Fruit fly (Drosophila melanogaster) whole organism, wandering third instar larva: ENCODE measurements around the gene CG34310.

ENCODE experiments used
- Abd-B ChIP-seq: fragments of >200 bp; optimal IDR thresholded peaks from 2 replicates; lab custom pipeline; 2017; ENCODE audit warnings: missing biosample characterization, missing genetic modification characterization
- Dfd ChIP-seq: fragments of >200 bp; optimal IDR thresholded peaks from 2 replicates; lab custom pipeline; 2017; ENCODE audit warnings: missing biosample characterization, missing genetic modification characterization
- Dif ChIP-seq: fragments of 200-275, 200-300 bp; sonication (Bioruptor generic); optimal IDR thresholded peaks from 2 replicates; lab custom pipeline; 2018; ENCODE audit warnings: missing biosample characterization, missing genetic modification characterization; ENCODE audit not compliant: partially characterized antibody
- GATAd ChIP-seq: sonication (Bioruptor generic); optimal IDR thresholded peaks from 2 replicates; lab custom pipeline; 2016; ENCODE audit warnings: missing biosample characterization, missing genetic modification characterization
- HLH106 ChIP-seq: fragments of 200-800 bp; optimal IDR thresholded peaks from 3 replicates; lab custom pipeline; 2019; ENCODE audit warnings: missing biosample characterization, mild to moderate bottlenecking, missing genetic modification characterization, moderate library complexity
- Hr83 ChIP-seq: fragments of 200-300 bp; sonication (Bioruptor generic); optimal IDR thresholded peaks from 2 replicates; lab custom pipeline; 2016; ENCODE audit warnings: missing biosample characterization, mild to moderate bottlenecking, missing genetic modification characterization, moderate library complexity; ENCODE audit not compliant: poor library complexity, severe bottlenecking
- Mio ChIP-seq: sonication (Bioruptor generic); optimal IDR thresholded peaks from 2 replicates; lab custom pipeline; 2016; ENCODE audit warnings: missing biosample characterization, missing genetic modification characterization
- Myc ChIP-seq: fragments of >200 bp; optimal IDR thresholded peaks from 2 replicates; lab custom pipeline; 2017
- N ChIP-seq: fragments of >200 bp; optimal IDR thresholded peaks from 2 replicates; lab custom pipeline; 2018; ENCODE audit warnings: missing biosample characterization, missing external identifiers, missing genetic modification characterization
- OdsH ChIP-seq: fragments of 200-800 bp; sonication (Bioruptor generic); optimal IDR thresholded peaks from 2 replicates; lab custom pipeline; 2016; ENCODE audit warnings: missing biosample characterization, mild to moderate bottlenecking, missing genetic modification characterization
- Rel ChIP-seq, 2 experiments: fragments of 200-800 bp; sonication (Bioruptor generic) in 1 of 2; optimal IDR thresholded peaks; 2 replicates in 1 of 2; 3 replicates in 1 of 2; lab custom pipeline; 2016 to 2019; ENCODE audit warnings: mild to moderate bottlenecking in 2 of 2, missing biosample characterization in 2 of 2, missing genetic modification characterization in 2 of 2, moderate library complexity in 1 of 2
- Vsx2 ChIP-seq: fragments of 200-300, 225-300 bp; sonication (Bioruptor generic); optimal IDR thresholded peaks from 2 replicates; lab custom pipeline; 2018; ENCODE audit warnings: missing biosample characterization, missing genetic modification characterization; ENCODE audit not compliant: partially characterized antibody
- br ChIP-seq: fragments of 200-800 bp; sonication (Bioruptor generic); optimal IDR thresholded peaks from 2 replicates; lab custom pipeline; 2016; ENCODE audit warnings: missing biosample characterization, missing genetic modification characterization
- brk ChIP-seq: fragments of 200-800 bp; sonication (Bioruptor generic); optimal IDR thresholded peaks from 2 replicates; lab custom pipeline; 2016; ENCODE audit warnings: missing biosample characterization, mild to moderate bottlenecking, missing genetic modification characterization
- dl ChIP-seq, 2 experiments: fragments of 175-275, 200-275 bp in 1 of 2; fragments of 200-275 bp in 1 of 2; sonication (Bioruptor generic); optimal IDR thresholded peaks; lab custom pipeline; 2018; ENCODE audit warnings: mild to moderate bottlenecking in 2 of 2, missing biosample characterization in 2 of 2, missing genetic modification characterization in 2 of 2, moderate library complexity in 2 of 2; ENCODE audit not compliant: partially characterized antibody in 2 of 2, insufficient read depth in 1 of 2
- dmrt93B ChIP-seq: fragments of 200-800 bp; sonication (Bioruptor generic); optimal IDR thresholded peaks from 2 replicates; lab custom pipeline; 2018; ENCODE audit warnings: missing biosample characterization, mild to moderate bottlenecking, missing genetic modification characterization
- dsf ChIP-seq: sonication (Bioruptor generic); optimal IDR thresholded peaks from 2 replicates; lab custom pipeline; 2016; ENCODE audit warnings: missing biosample characterization, missing genetic modification characterization, borderline replicate concordance
- ey ChIP-seq: fragments of 200-800 bp; sonication (Bioruptor generic); optimal IDR thresholded peaks from 2 replicates; lab custom pipeline; 2016; ENCODE audit warnings: missing biosample characterization, missing genetic modification characterization
- foxo ChIP-seq, 2 experiments: fragments of 200-800 bp; sonication (Bioruptor generic); optimal IDR thresholded peaks; 2 replicates in 1 of 2; 3 replicates in 1 of 2; lab custom pipeline; 2016 to 2017; ENCODE audit warnings: missing biosample characterization in 2 of 2, missing genetic modification characterization in 2 of 2
- fru ChIP-seq: fragments of 200-800 bp; sonication (Bioruptor generic); optimal IDR thresholded peaks from 3 replicates; lab custom pipeline; 2016; ENCODE audit warnings: missing biosample characterization, mild to moderate bottlenecking, missing genetic modification characterization
- h ChIP-seq: fragments of 200-800 bp; sonication (Bioruptor generic); optimal IDR thresholded peaks from 3 replicates; lab custom pipeline; 2016; ENCODE audit warnings: missing biosample characterization, mild to moderate bottlenecking, missing genetic modification characterization
- jim ChIP-seq: fragments of 175-275, 200-325 bp; sonication (Bioruptor generic); optimal IDR thresholded peaks from 2 replicates; lab custom pipeline; 2016; ENCODE audit warnings: missing biosample characterization, mild to moderate bottlenecking, missing genetic modification characterization
- lola ChIP-seq: fragments of >200 bp; optimal IDR thresholded peaks from 2 replicates; lab custom pipeline; 2017; ENCODE audit warnings: missing biosample characterization, missing genetic modification characterization
- psq ChIP-seq: fragments of 200-800 bp; sonication (Bioruptor generic); optimal IDR thresholded peaks from 3 replicates; lab custom pipeline; 2017; ENCODE audit warnings: missing biosample characterization, mild to moderate bottlenecking, missing genetic modification characterization, moderate library complexity
- rgr ChIP-seq: fragments of 200-800 bp; sonication (Bioruptor generic); optimal IDR thresholded peaks from 3 replicates; lab custom pipeline; 2016; ENCODE audit warnings: missing biosample characterization, mild to moderate bottlenecking, missing genetic modification characterization
- sv ChIP-seq: fragments of 200-800 bp; sonication (Bioruptor generic); optimal IDR thresholded peaks from 3 replicates; lab custom pipeline; 2016; ENCODE audit warnings: missing biosample characterization, missing genetic modification characterization
- tai ChIP-seq: sonication (Bioruptor generic); optimal IDR thresholded peaks from 2 replicates; lab custom pipeline; 2016; ENCODE audit warnings: missing biosample characterization, missing genetic modification characterization
- usp ChIP-seq: fragments of >200 bp; optimal IDR thresholded peaks from 2 replicates; lab custom pipeline; 2017; ENCODE audit warnings: missing biosample characterization, missing genetic modification characterization

The CG34310 gene

dm6 chr2L:6663562-6664051 lies at the start of gene CG34310, which contains the start of the genes CG13771 and cup:
CG34310 (plus strand) TSS chr2L:6663664.
CG13771 (minus strand) TSS chr2L:6663612.
cup (plus strand) TSS chr2L:6663664.
- TF ChIP-seq Dfd (GFP tag; lab: Kevin White, UChicago) (no peak), fru (GFP tag; lab: Kevin White, UChicago) (no peak), psq (GFP tag; lab: Kevin White, UChicago) (peak; percentile 41), jim (GFP tag; lab: Kevin White, UChicago) (no peak), tai (no peak), Mio (GFP tag; lab: Kevin White, UChicago) (no peak), Rel (GFP tag; optimal IDR thresholded peaks at IDR 0.05; lab: Kevin White, UChicago) (no peak), Rel (tag; optimal IDR thresholded peaks at IDR 0.05; lab: Kevin White, UChicago) (no peak)

DNA sequence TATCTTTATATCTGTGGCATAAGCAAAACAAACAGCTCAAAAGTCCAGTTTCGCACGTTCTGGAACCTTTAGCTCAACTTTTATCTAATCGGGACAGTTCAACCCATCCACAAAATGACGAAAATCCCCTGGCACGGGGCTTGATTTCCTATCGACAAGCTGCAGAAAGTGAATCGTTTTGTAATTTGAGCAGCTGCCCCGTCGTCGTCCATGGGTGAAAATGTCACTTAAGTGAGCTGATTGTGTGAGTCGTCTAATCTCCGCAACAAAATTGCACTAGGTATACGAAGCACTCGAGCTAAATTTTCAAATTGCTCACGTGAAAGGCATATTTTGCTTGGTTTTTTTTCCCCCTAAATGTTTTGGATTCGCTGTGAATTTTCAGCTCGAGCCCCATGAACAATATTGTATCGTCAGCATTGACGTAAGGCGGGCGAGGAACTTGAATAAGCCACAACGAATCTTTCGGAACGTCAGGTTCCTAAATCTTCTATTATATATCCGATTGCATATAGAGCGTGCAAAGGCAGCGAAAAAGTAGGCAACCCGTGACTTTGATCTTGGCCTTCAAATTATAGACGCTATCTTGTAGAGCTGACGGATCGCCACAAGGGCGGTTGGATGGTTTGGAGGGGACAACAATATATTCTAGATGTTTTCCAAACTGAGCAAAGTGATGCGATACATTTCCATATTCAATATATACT lies 49.1 kb upstream of the CG34310 start:
- TF ChIP-seq ey (GFP tag; lab: Kevin White, UChicago) = no peak
- peak; percentile 2 for TF ChIP-seq h
- no peak for TF ChIP-seq Rel (GFP tag; optimal IDR thresholded peaks at IDR 0.05; lab: Kevin White, UChicago)
- TF ChIP-seq Rel (tag; optimal IDR thresholded peaks at IDR 0.05; lab: Kevin White, UChicago) = peak; percentile 82
- no peak for TF ChIP-seq Dif (GFP tag; lab: Kevin White, UChicago)

DNA sequence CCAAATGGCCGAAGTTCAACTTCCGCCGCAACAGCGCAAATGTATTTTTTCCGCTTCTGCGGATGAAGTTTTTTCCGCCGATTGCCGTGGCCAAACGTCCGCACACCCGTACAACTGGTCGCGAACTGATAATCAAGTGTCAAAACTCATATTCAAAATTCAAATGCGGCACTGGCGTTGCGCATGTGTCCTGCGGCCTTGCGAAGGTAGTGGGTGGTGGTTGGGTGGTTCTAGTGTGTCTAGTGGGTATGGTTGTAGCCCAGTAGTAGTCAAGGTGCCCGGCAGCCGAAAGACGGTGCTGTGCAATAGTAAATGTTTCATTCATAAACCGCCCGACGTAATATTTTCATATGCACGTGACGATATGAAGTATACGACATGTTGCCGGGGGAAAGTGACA lies 41.9 kb upstream of the CG34310 start, which contains the start of gene DIP-iota:
Gene DIP-iota (minus strand): TSS at position 101 of the 400 bp plus-strand sequence.
- TF ChIP-seq jim (GFP tag; lab: Kevin White, UChicago) = no peak
- no peak for TF ChIP-seq brk (GFP tag; lab: Kevin White, UChicago)
- TF ChIP-seq OdsH (GFP tag; lab: Kevin White, UChicago) = no peak
- no peak for TF ChIP-seq GATAd (GFP tag; lab: Kevin White, UChicago)
- TF ChIP-seq br = no peak

DNA sequence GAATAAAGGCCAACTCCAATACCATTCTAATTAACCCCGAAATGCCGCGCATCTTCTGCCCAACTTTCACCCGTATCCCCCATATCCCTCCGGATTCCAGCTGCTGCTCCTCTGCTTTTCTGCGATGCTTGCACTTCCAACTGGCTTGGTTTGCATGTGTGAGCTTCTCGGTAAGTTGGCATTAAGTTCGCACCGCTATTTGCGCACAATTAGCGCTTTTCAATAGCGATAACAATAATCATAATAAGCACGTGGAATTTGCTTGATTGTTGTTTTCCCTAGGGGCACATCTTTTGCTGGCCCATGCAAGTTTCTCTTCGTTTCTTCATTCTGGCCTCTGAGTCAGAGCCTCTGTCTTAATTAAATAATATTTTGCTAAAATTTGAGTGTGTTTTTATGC lies 41.4 kb upstream of the CG34310 start:
- no peak for TF ChIP-seq lola (GFP tag; lab: Kevin White, UChicago)
- no peak for TF ChIP-seq N (GFP tag; lab: Kevin White, UChicago)
- no peak for TF ChIP-seq Hr83
- no peak for TF ChIP-seq Dfd (GFP tag; lab: Kevin White, UChicago)
- TF ChIP-seq brk (GFP tag; lab: Kevin White, UChicago) = no peak
- TF ChIP-seq Abd-B (GFP tag; lab: Kevin White, UChicago) = no peak
- TF ChIP-seq jim (GFP tag; lab: Kevin White, UChicago) = no peak
- no peak for TF ChIP-seq dmrt93B (GFP tag; lab: Kevin White, UChicago)
- no peak for TF ChIP-seq sv (GFP tag; lab: Kevin White, UChicago)
- TF ChIP-seq psq (GFP tag; lab: Kevin White, UChicago) = no peak
- TF ChIP-seq br = no peak
- no peak for TF ChIP-seq Dif (GFP tag; lab: Kevin White, UChicago)
- TF ChIP-seq rgr = no peak
- TF ChIP-seq GATAd (GFP tag; lab: Kevin White, UChicago) = no peak
- no peak for TF ChIP-seq HLH106 (tag; lab: Kevin White, UChicago)
- TF ChIP-seq usp (GFP tag; lab: Kevin White, UChicago) = no peak
- TF ChIP-seq foxo (GFP tag; optimal IDR thresholded peaks at IDR 0.05; lab: Kevin White, UChicago) = no peak
- no peak for TF ChIP-seq dl (GFP tag; optimal IDR thresholded peaks at IDR 0.05; lab: Kevin White, UChicago; ENCODE audit: insufficient read depth in 1 of 2, partially characterized antibody in 2 of 2)
- TF ChIP-seq dsf (GFP tag; lab: Kevin White, UChicago) = no peak
- no peak for TF ChIP-seq h

- no peak for TF ChIP-seq Abd-B (GFP tag; lab: Kevin White, UChicago)
- no peak for TF ChIP-seq Vsx2
- peak; percentile 55 for TF ChIP-seq Myc (lab: Kevin White, UChicago)
These were observed 40.8 kb upstream of the CG34310 start, which contains the start of gene CG34345 for dm6 chr2L:6622642-6623162. CG34345 (plus strand) TSS chr2L:6623112.
